Worm (Caenorhabditis elegans) whole organism, late embryonic: ENCODE measurements around the gene T02H6.11.

Source experiments
- ama-1 ChIP-seq: fragments of 150-350 bp; optimal IDR thresholded peaks from 2 replicates; lab custom pipeline; 2014
- ceh-34 ChIP-seq: sonication (generic microtip); optimal IDR thresholded peaks from 2 replicates; lab custom pipeline; 2016; ENCODE audit warnings: mild to moderate bottlenecking, missing genetic modification characterization, missing compliant biosample characterization
- ceh-48 ChIP-seq: sonication (generic microtip); optimal IDR thresholded peaks from 2 replicates; lab custom pipeline; 2016; ENCODE audit warnings: missing genetic modification characterization, inconsistent platforms, missing compliant biosample characterization
- dve-1 ChIP-seq: sonication (generic microtip); optimal IDR thresholded peaks from 2 replicates; lab custom pipeline; 2017; ENCODE audit warnings: antibody characterized with exemption, mild to moderate bottlenecking, missing genetic modification characterization, missing compliant biosample characterization
- fkh-10 ChIP-seq: fragments of 150-350 bp; optimal IDR thresholded peaks from 2 replicates; lab custom pipeline; 2014; ENCODE audit warnings: missing biosample characterization, missing genetic modification reagents, missing genetic modification characterization
- hlh-30 ChIP-seq: sonication (generic microtip); optimal IDR thresholded peaks from 2 replicates; lab custom pipeline; 2017; ENCODE audit warnings: antibody characterized with exemption, missing genetic modification characterization, missing compliant biosample characterization; ENCODE audit not compliant: insufficient read depth
- lim-6 ChIP-seq: sonication (generic microtip); optimal IDR thresholded peaks from 2 replicates; lab custom pipeline; 2016; ENCODE audit warnings: missing genetic modification characterization, missing compliant biosample characterization
- rnt-1 ChIP-seq: sonication (generic microtip); optimal IDR thresholded peaks from 2 replicates; lab custom pipeline; 2016; ENCODE audit warnings: missing genetic modification characterization, missing compliant biosample characterization
- ttx-3 ChIP-seq: sonication (generic microtip); optimal IDR thresholded peaks from 2 replicates; lab custom pipeline; 2016; ENCODE audit warnings: missing genetic modification reagents, missing genetic modification characterization, missing compliant biosample characterization

DNA sequence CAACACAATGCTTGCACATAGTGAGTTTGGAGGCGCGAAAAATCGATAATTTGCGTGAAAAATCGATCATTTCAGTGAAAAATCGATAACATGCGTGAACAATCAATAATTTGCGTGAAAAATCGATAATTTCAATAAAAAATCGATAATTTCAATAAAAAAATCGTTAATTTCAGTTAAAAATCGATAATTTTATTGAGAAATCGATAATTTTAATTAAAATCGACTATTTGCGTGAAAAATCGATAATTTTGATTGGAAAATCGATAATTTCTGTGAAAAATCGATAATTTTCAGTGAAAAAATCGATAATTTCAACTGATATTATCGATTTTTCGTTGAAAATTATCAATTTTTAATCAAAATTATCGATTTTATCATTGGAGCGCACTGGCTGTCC, 23.1 kb upstream of the T02H6.11 start:
- TF ChIP-seq fkh-10 (GFP tag; lab: Kevin White, UChicago) (no peak), dve-1 (tag; lab: Kevin White, UChicago) (no peak), ceh-48 (peak; percentile 74), lim-6 (tag; lab: Kevin White, UChicago) (no peak), ceh-34 (tag; lab: Kevin White, UChicago) (no peak), ama-1 (lab: Kevin White, UChicago) (no peak), ttx-3 (no peak), hlh-30 (tag; lab: Kevin White, UChicago) (no peak), rnt-1 (no peak)
